Worm (Caenorhabditis elegans): ENCODE data around the gene pxd-1.

The pxd-1 gene

DNA sequence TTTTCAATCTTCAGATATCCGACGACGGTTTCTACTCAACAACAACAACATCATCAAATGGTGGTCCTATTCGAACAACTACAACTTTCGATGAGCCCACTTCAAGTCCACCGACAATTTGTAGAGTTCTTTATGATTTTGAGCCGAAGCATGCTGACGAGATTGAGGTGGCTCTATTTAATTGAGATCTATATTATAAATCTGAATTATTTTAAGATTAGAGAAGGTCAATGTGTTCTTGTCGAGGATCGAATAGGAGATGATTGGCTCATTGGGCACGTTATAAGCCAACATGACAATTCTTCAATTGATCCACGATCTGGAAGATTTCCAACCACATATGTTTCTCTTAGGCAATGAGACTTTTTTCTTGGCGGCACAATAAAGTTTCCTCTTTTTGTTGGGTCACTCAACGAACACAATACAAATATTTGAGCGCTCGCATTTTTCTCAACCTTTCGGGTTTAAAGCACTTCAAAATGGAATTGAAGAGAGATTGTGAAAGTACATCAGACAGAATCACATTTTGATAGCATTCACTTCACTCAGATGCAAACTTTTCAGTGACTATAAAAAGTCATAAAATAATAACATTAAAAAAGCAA is 9.5 kb downstream of the pxd-1 start (continued):
- TF ChIP-seq aptf-2 (GFP tag; conservative IDR thresholded peaks at IDR 0.05) (peak; percentile 63; the same call in 1 of the 2 replicates), hrde-1 (tag; optimal IDR thresholded peaks at IDR 0.05; ENCODE audit: borderline replicate concordance) (peak; percentile 95), dpl-1 (GFP tag; optimal IDR thresholded peaks at IDR 0.05) (peak; percentile 30), chd-7 (tag; optimal IDR thresholded peaks at IDR 0.05) (peak; percentile 83), ztf-26 (tag; optimal IDR thresholded peaks at IDR 0.05) (no peak), hlh-26 (GFP tag; conservative IDR thresholded peaks at IDR 0.05) (no peak)

DNA sequence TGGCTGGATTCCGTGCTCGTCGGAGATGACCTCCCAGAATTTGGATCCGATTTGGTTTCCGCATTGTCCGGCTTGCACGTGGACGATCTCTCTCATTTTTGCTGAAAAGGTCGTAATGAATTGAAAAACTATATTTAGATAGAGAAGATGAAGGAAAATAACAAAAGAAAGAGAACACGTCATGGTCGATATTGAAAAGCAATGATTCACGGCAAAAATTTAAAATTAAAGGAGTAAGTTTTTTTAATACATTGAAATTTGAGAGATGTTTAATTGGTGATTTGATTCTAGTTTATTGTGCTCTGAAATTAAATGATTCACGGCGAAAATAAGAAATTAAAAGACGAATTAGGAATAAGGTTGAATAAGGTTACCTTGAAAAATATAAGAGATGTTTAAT is 11.6 kb downstream of the pxd-1 start, which contains the start of gene tbb-2:
Gene tbb-2, minus strand, starts transcription at position 101 of the 400 bp plus-strand sequence.
- TF ChIP-seq madf-3 (GFP tag; IDR thresholded peaks at IDR 0.05) (0 out of 2 replicates have a peak, but pooled peaks have one; percentile 14), ets-4 (GFP tag; optimal IDR thresholded peaks at IDR 0.05) (no peak)

DNA sequence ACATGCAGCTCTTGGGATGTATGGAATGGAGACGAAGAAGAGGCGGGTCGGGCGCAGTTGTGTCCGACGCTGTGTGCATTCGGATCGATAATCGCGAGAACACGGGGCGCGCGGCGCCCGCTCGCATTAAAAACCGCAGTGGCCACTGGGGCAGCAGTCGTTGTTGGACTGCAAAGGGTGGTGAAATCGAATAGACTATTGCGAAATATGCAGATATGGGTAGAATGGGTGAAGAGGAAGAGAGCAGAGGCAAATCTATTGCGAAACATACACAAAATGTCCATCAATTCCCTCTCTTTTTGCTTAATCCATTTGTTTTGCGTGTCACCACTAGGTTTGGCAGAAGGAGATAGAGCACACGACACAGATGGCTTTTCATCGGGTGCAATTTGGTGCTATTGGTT is 12.2 kb downstream of the pxd-1 start:
- TF ChIP-seq D2030.7 (GFP tag; IDR thresholded peaks at IDR 0.05): no peak
- TF ChIP-seq bed-1 (GFP tag; IDR thresholded peaks at IDR 0.05): no peak
- no peak for TF ChIP-seq egrh-3 (GFP tag; IDR thresholded peaks at IDR 0.05)
- no peak for TF ChIP-seq nfya-2 (GFP tag; IDR thresholded peaks at IDR 0.05)
- no peak for TF ChIP-seq zim-3 (tag; optimal IDR thresholded peaks at IDR 0.05)
- TF ChIP-seq F57A8.1 (GFP tag; optimal IDR thresholded peaks at IDR 0.05): no peak
- TF ChIP-seq attf-3 (GFP tag; conservative IDR thresholded peaks at IDR 0.05): no peak
- peak; percentile 99 for TF ChIP-seq cebp-1 (GFP tag; IDR thresholded peaks at IDR 0.05)
- peak; percentile 100 for TF ChIP-seq cebp-1 (tag; optimal IDR thresholded peaks at IDR 0.05)
- no peak for TF ChIP-seq madf-8 (GFP tag; conservative IDR thresholded peaks at IDR 0.05)
- TF ChIP-seq egl-44 (GFP tag; IDR thresholded peaks at IDR 0.05): no peak
- no peak for TF ChIP-seq F52B5.7 (tag; optimal IDR thresholded peaks at IDR 0.05)
- peak; percentile 64 for TF ChIP-seq ceh-27 (GFP tag; optimal IDR thresholded peaks at IDR 0.05)
- TF ChIP-seq ekl-4 (GFP tag; IDR thresholded peaks at IDR 0.05): no peak
- no peak for TF ChIP-seq bed-2 (GFP tag; IDR thresholded peaks at IDR 0.05)
- TF ChIP-seq nhr-90 (tag; optimal IDR thresholded peaks at IDR 0.05): peak; percentile 7
- no peak for TF ChIP-seq F33H1.4 (GFP tag; IDR thresholded peaks at IDR 0.05)
- TF ChIP-seq F49E8.2 (tag; optimal IDR thresholded peaks at IDR 0.05; ENCODE audit: insufficient read depth): no peak
- TF ChIP-seq madf-3 (GFP tag; IDR thresholded peaks at IDR 0.05): no peak
- no peak for TF ChIP-seq sptf-2 (GFP tag; optimal IDR thresholded peaks at IDR 0.05)
- TF ChIP-seq F23B12.7 (tag; optimal IDR thresholded peaks at IDR 0.05; ENCODE audit: insufficient read depth): no peak
- TF ChIP-seq mes-4 (tag; optimal IDR thresholded peaks at IDR 0.05): no peak
- TF ChIP-seq tlf-1 (GFP tag; optimal IDR thresholded peaks at IDR 0.05): no peak
- no peak for TF ChIP-seq madf-6 (GFP tag; IDR thresholded peaks at IDR 0.05)
- TF ChIP-seq ceh-79 (tag; optimal IDR thresholded peaks at IDR 0.05): no peak
- TF ChIP-seq lsl-1 (GFP tag; optimal IDR thresholded peaks at IDR 0.05): no peak
- no peak for TF ChIP-seq xnd-1 (tag; optimal IDR thresholded peaks at IDR 0.05)
- no peak for TF ChIP-seq sdz-38 (tag; optimal IDR thresholded peaks at IDR 0.05)
- TF ChIP-seq somi-1 (GFP tag; optimal IDR thresholded peaks at IDR 0.05): peak; percentile 43
- no peak for TF ChIP-seq F37B4.10 (GFP tag; IDR thresholded peaks at IDR 0.05)
- no peak for TF ChIP-seq Y53G8AR.9 (GFP tag; conservative IDR thresholded peaks at IDR 0.05)
- TF ChIP-seq nhr-120 (GFP tag; IDR thresholded peaks at IDR 0.05): no peak
- TF ChIP-seq hsf-1 (GFP tag; IDR thresholded peaks at IDR 0.05): no peak
- peak; percentile 86 for TF ChIP-seq attf-5 (GFP tag; optimal IDR thresholded peaks at IDR 0.05)
- no peak for TF ChIP-seq pha-4 (tag; optimal IDR thresholded peaks at IDR 0.05)
- TF ChIP-seq madf-10 (tag; optimal IDR thresholded peaks at IDR 0.05): peak; percentile 78
- no peak for TF ChIP-seq ztf-3 (GFP tag; optimal IDR thresholded peaks at IDR 0.05)
- 0 out of 2 replicates have a peak, but pooled peaks have one; percentile 42 for TF ChIP-seq K11D2.4 (GFP tag; IDR thresholded peaks at IDR 0.05)
